Worm (Caenorhabditis elegans): Measurements from ENCODE around the gene epg-3.

- TF ChIP-seq ztf-29 (GFP tag; IDR thresholded peaks at IDR 0.05) = peak; percentile 58; the same call in 1 of the 2 replicates
- no peak for TF ChIP-seq klf-2 (GFP tag; conservative IDR thresholded peaks at IDR 0.05)
- TF ChIP-seq ref-1 (GFP tag; conservative IDR thresholded peaks at IDR 0.05) = no peak
- TF ChIP-seq T22C8.4 (GFP tag; IDR thresholded peaks at IDR 0.05) = no peak
- TF ChIP-seq flt-1 (GFP tag; IDR thresholded peaks at IDR 0.05) = no peak
- no peak for TF ChIP-seq ztf-23 (GFP tag; IDR thresholded peaks at IDR 0.05)
- TF ChIP-seq tab-1 (GFP tag; IDR thresholded peaks at IDR 0.05) = no peak
- no peak for TF ChIP-seq cog-1 (tag; optimal IDR thresholded peaks at IDR 0.05)
- no peak for TF ChIP-seq med-1 (GFP tag; optimal IDR thresholded peaks at IDR 0.05; ENCODE audit: insufficient read depth)
These were observed 10.6 kb downstream of the epg-3 start for ce11 chrIII:12945072-12945471.

All from whole organism, midembryonic.